Fruit fly (Drosophila melanogaster): ENCODE measurements around the gene CG18304.

The CG18304 gene

DNA sequence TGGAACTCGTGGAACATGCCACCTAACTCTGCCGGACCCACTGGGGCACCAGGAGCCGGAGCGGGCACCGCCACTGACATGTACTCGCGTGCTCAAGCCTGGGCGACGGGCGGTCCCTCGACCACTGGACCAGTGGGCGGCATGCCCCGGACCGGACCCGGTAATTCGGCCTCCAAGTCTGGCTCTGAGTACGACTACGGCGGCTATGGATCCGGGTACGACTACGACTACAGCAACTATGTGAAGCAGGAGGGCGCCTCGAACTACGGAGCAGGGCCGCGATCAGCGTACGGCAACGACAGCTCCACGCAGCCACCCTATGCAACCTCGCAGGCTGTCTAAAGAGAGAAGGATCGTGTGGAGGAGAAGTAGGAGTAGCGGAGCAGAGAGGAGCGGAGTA, 17.5 kb downstream of the CG18304 start:
- TF ChIP-seq OdsH (GFP tag; optimal IDR thresholded peaks at IDR 0.05) = no peak
- TF ChIP-seq Dif (GFP tag; optimal IDR thresholded peaks at IDR 0.05; ENCODE audit: partially characterized antibody) = no peak
- no peak for TF ChIP-seq rgr (GFP tag; optimal IDR thresholded peaks at IDR 0.05)
- TF ChIP-seq tai (GFP tag; optimal IDR thresholded peaks at IDR 0.05) = no peak
- no peak for TF ChIP-seq brk (GFP tag; optimal IDR thresholded peaks at IDR 0.05)
- no peak for TF ChIP-seq sv (GFP tag; optimal IDR thresholded peaks at IDR 0.05)
- TF ChIP-seq GATAd (GFP tag; optimal IDR thresholded peaks at IDR 0.05) = no peak
- no peak for TF ChIP-seq Mio (GFP tag; optimal IDR thresholded peaks at IDR 0.05)
- TF ChIP-seq woc (GFP tag; optimal IDR thresholded peaks at IDR 0.05) = no peak
- no peak for TF ChIP-seq Sp1 (GFP tag; optimal IDR thresholded peaks at IDR 0.05)
- no peak for TF ChIP-seq h (GFP tag; optimal IDR thresholded peaks at IDR 0.05)
- TF ChIP-seq Abd-B (GFP tag; optimal IDR thresholded peaks at IDR 0.05) = no peak

DNA sequence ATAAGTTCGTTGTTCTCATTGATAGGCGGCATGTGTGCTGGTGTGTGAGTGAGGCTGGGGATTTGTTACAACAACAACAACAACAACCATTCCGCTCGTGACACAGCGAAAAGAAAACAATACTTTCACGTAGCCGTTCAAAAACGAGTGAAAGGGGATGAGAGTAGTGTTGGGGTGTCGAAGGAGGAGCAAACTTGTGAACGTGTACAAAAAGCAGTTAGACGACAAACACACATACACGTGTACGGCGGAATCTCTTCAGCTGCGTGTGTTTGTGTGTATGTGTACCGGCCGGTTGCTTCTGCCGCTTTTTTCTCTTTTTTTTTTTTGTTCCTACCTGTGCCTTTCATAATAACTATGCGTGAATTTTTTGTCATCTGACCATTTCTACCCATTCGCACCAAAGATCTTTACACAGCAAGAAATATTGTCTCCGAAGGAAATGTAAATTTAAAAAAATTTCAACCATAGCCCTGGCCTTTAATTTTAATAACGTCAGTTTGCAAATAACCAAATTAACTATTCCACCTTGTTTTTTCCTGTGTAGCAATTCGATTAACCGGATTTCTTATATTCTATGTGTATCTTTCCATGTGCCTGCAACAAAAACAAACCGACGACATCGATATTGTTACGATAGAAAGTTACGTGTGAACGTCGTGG, 20.4 kb downstream of the CG18304 start:
- TF ChIP-seq Abd-B (GFP tag; optimal IDR thresholded peaks at IDR 0.05) (no peak), br (GFP tag; optimal IDR thresholded peaks at IDR 0.05) (peak; percentile 74), jim (GFP tag; optimal IDR thresholded peaks at IDR 0.05) (no peak), ey (GFP tag; optimal IDR thresholded peaks at IDR 0.05) (peak; percentile 83), Dif (GFP tag; optimal IDR thresholded peaks at IDR 0.05; ENCODE audit: partially characterized antibody) (peak; percentile 20), dmrt93B (GFP tag; optimal IDR thresholded peaks at IDR 0.05) (no peak), Hr83 (GFP tag; optimal IDR thresholded peaks at IDR 0.05; ENCODE audit: poor library complexity, severe bottlenecking) (peak; percentile 46), Mio (GFP tag; optimal IDR thresholded peaks at IDR 0.05) (no peak), Jra (GFP tag; optimal IDR thresholded peaks at IDR 0.05) (peak; percentile 22), Sp1 (GFP tag; optimal IDR thresholded peaks at IDR 0.05) (peak; percentile 54), fru (GFP tag; optimal IDR thresholded peaks at IDR 0.05) (peak; percentile 77), dl (GFP tag; optimal IDR thresholded peaks at IDR 0.05; ENCODE audit: insufficient read depth in 1 of 2, partially characterized antibody in 2 of 2) (peak in 1 of 2 experiments; percentile 35), OdsH (GFP tag; optimal IDR thresholded peaks at IDR 0.05) (peak; percentile 82), h (GFP tag; optimal IDR thresholded peaks at IDR 0.05) (peak; percentile 86), HLH106 (tag; optimal IDR thresholded peaks at IDR 0.05) (peak; percentile 54), rgr (GFP tag; optimal IDR thresholded peaks at IDR 0.05) (peak; percentile 83), CG9705 (GFP tag; optimal IDR thresholded peaks at IDR 0.05) (no peak), brk (GFP tag; optimal IDR thresholded peaks at IDR 0.05) (peak; percentile 76), tai (GFP tag; optimal IDR thresholded peaks at IDR 0.05) (no peak), sage (GFP tag; optimal IDR thresholded peaks at IDR 0.05) (peak; percentile 57), Hnf4 (GFP tag; optimal IDR thresholded peaks at IDR 0.05) (peak; percentile 83), sv (GFP tag; optimal IDR thresholded peaks at IDR 0.05) (peak; percentile 31), CG32264 (GFP tag; optimal IDR thresholded peaks at IDR 0.05) (peak; percentile 48), psq (GFP tag; optimal IDR thresholded peaks at IDR 0.05) (peak; percentile 45), Rel (GFP tag; optimal IDR thresholded peaks at IDR 0.05) (peak; percentile 11), Rel (tag; optimal IDR thresholded peaks at IDR 0.05) (no peak), woc (GFP tag; optimal IDR thresholded peaks at IDR 0.05) (peak; percentile 60), foxo (GFP tag; optimal IDR thresholded peaks at IDR 0.05) (peak in 1 of 2 experiments; percentile 84)

DNA sequence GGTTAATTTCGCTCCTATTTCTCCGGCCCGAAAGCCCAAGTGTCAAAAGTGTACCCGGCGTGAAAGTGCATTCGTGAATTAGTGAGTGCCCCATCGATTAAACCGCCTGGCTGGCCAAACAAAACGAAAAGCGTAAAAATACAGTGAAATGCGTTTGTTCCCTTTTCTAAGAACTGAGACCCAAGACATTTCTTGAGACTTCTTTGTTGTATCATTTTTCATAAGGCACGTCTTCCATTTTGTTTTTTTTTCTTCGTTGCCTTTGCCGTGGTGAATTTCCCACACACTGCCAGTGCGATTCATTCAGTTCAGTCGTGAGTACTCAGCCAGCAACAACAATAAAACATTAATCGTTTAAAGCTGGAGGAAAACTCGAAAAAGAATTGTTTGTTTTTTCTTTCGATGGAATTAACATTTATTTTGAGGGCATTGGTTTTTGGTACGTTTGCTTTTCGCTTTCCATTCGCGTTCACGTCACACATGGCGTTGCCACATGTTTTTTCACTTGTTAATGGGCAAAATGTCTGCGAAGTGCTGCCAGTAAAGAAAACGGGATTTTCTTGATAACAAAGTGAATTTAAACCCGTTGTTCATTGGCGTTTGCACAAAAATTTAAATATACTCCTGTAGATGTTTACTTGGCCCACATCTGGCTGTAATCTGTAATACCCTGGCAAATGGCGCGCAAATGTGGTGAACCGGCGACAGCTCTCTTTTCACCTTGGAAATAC, 21.1 kb downstream of the CG18304 start:
- TF ChIP-seq foxo (GFP tag; optimal IDR thresholded peaks at IDR 0.05) = no peak
- no peak for TF ChIP-seq GATAd (GFP tag; optimal IDR thresholded peaks at IDR 0.05)
- no peak for TF ChIP-seq ey (GFP tag; optimal IDR thresholded peaks at IDR 0.05)
- no peak for TF ChIP-seq dsf (GFP tag; optimal IDR thresholded peaks at IDR 0.05; ENCODE audit: borderline replicate concordance)
- no peak for TF ChIP-seq usp (GFP tag; optimal IDR thresholded peaks at IDR 0.05)
- TF ChIP-seq pan (optimal IDR thresholded peaks at IDR 0.05) = no peak
- TF ChIP-seq Mio (GFP tag; optimal IDR thresholded peaks at IDR 0.05) = no peak
- TF ChIP-seq psq (GFP tag; optimal IDR thresholded peaks at IDR 0.05) = peak; percentile 88
- TF ChIP-seq brk (GFP tag; optimal IDR thresholded peaks at IDR 0.05) = no peak
- no peak for TF ChIP-seq Rel (GFP tag; optimal IDR thresholded peaks at IDR 0.05)
- TF ChIP-seq Rel (tag; optimal IDR thresholded peaks at IDR 0.05) = peak; percentile 66
- TF ChIP-seq sage (GFP tag; optimal IDR thresholded peaks at IDR 0.05) = no peak
- TF ChIP-seq rgr (GFP tag; optimal IDR thresholded peaks at IDR 0.05) = no peak
- TF ChIP-seq lola (GFP tag; optimal IDR thresholded peaks at IDR 0.05) = no peak
- TF ChIP-seq CrebA (GFP tag; optimal IDR thresholded peaks at IDR 0.05; ENCODE audit: borderline replicate concordance) = no peak
- no peak for TF ChIP-seq woc (GFP tag; optimal IDR thresholded peaks at IDR 0.05)
- TF ChIP-seq Dif (GFP tag; optimal IDR thresholded peaks at IDR 0.05; ENCODE audit: partially characterized antibody) = no peak
- no peak for TF ChIP-seq N (GFP tag; optimal IDR thresholded peaks at IDR 0.05)
- TF ChIP-seq jim (GFP tag; optimal IDR thresholded peaks at IDR 0.05) = no peak
- TF ChIP-seq sv (GFP tag; optimal IDR thresholded peaks at IDR 0.05) = no peak
- no peak for TF ChIP-seq dl (GFP tag; optimal IDR thresholded peaks at IDR 0.05; ENCODE audit: insufficient read depth in 1 of 2, partially characterized antibody in 2 of 2)
- TF ChIP-seq Dfd (GFP tag; optimal IDR thresholded peaks at IDR 0.05) = no peak
- peak; percentile 3 for TF ChIP-seq Sp1 (GFP tag; optimal IDR thresholded peaks at IDR 0.05)
- TF ChIP-seq Jra (GFP tag; optimal IDR thresholded peaks at IDR 0.05) = no peak
- no peak for TF ChIP-seq OdsH (GFP tag; optimal IDR thresholded peaks at IDR 0.05)
- peak; percentile 1 for TF ChIP-seq Myc (optimal IDR thresholded peaks at IDR 0.05)
- no peak for TF ChIP-seq br (GFP tag; optimal IDR thresholded peaks at IDR 0.05)
- TF ChIP-seq tai (GFP tag; optimal IDR thresholded peaks at IDR 0.05) = no peak
- peak; percentile 29 for TF ChIP-seq fru (GFP tag; optimal IDR thresholded peaks at IDR 0.05)
- no peak for TF ChIP-seq Abd-B (GFP tag; optimal IDR thresholded peaks at IDR 0.05)
- TF ChIP-seq CG9705 (GFP tag; optimal IDR thresholded peaks at IDR 0.05) = no peak
- no peak for TF ChIP-seq dmrt93B (GFP tag; optimal IDR thresholded peaks at IDR 0.05)
- no peak for TF ChIP-seq Hr83 (GFP tag; optimal IDR thresholded peaks at IDR 0.05; ENCODE audit: poor library complexity, severe bottlenecking)
- peak; percentile 30 for TF ChIP-seq h (GFP tag; optimal IDR thresholded peaks at IDR 0.05)

All from whole organism, wandering third instar larva.